Fruit fly (Drosophila melanogaster): Measurements from ENCODE around the gene heca.

The heca gene

dm6 chr3R:30338648-30339038 lies 60.9 kb downstream of the heca start:
- TF ChIP-seq CG4318 (GFP tag; optimal IDR thresholded peaks at IDR 0.05), result no peak
- no peak for TF ChIP-seq acj6 (GFP tag; optimal IDR thresholded peaks at IDR 0.05)
- TF ChIP-seq salr (GFP tag; optimal IDR thresholded peaks at IDR 0.05), result no peak
- TF ChIP-seq CG11294 (GFP tag; IDR thresholded peaks at IDR 0.05), result no peak; the same call in 1 of the 2 replicates
- no peak for TF ChIP-seq CG9139 (GFP tag; optimal IDR thresholded peaks at IDR 0.05)
- TF ChIP-seq achi (GFP tag; optimal IDR thresholded peaks at IDR 0.05), result no peak
- no peak for TF ChIP-seq CG7368 (GFP tag; optimal IDR thresholded peaks at IDR 0.05)
- no peak for TF ChIP-seq CG8319 (GFP tag; optimal IDR thresholded peaks at IDR 0.05)
- TF ChIP-seq CG6163 (GFP tag; IDR thresholded peaks at IDR 0.05), result peak; percentile 60; the same call in 2 of the 3 replicates
- no peak for TF ChIP-seq ss (GFP tag; optimal IDR thresholded peaks at IDR 0.05)
- no peak for TF ChIP-seq CG10631 (GFP tag; optimal IDR thresholded peaks at IDR 0.05)
- TF ChIP-seq cyc (GFP tag; optimal IDR thresholded peaks at IDR 0.05), result no peak
- no peak for TF ChIP-seq Eip93F (GFP tag; optimal IDR thresholded peaks at IDR 0.05)
- TF ChIP-seq CG6792 (GFP tag; optimal IDR thresholded peaks at IDR 0.05), result no peak
- TF ChIP-seq Sox102F (GFP tag; optimal IDR thresholded peaks at IDR 0.05), result no peak
- peak; percentile 1 for TF ChIP-seq dac (GFP tag; optimal IDR thresholded peaks at IDR 0.05)
- no peak for TF ChIP-seq Sox14 (GFP tag; optimal IDR thresholded peaks at IDR 0.05)
- TF ChIP-seq CG6276 (GFP tag; optimal IDR thresholded peaks at IDR 0.05), result peak; percentile 62
- no peak for TF ChIP-seq esn (GFP tag; optimal IDR thresholded peaks at IDR 0.05)
- no peak for TF ChIP-seq Met (GFP tag; optimal IDR thresholded peaks at IDR 0.05)
- TF ChIP-seq topi (GFP tag; optimal IDR thresholded peaks at IDR 0.05), result no peak
- no peak for TF ChIP-seq dsx (GFP tag; optimal IDR thresholded peaks at IDR 0.05; ENCODE audit: poor library complexity, severe bottlenecking)
- TF ChIP-seq net (GFP tag; optimal IDR thresholded peaks at IDR 0.05), result peak; percentile 1
- TF ChIP-seq svp (GFP tag), result no peak
- TF ChIP-seq CG6808 (GFP tag; optimal IDR thresholded peaks at IDR 0.05), result no peak
- TF ChIP-seq Smox (GFP tag; optimal IDR thresholded peaks at IDR 0.05), result no peak
- no peak for TF ChIP-seq CG6854 (GFP tag; optimal IDR thresholded peaks at IDR 0.05)
- TF ChIP-seq Eip78C (GFP tag), result no peak
- no peak for TF ChIP-seq fkh (GFP tag; optimal IDR thresholded peaks at IDR 0.05)
- no peak for TF ChIP-seq Eip75B (GFP tag; optimal IDR thresholded peaks at IDR 0.05)
- no peak for TF ChIP-seq CG1621 (tag; optimal IDR thresholded peaks at IDR 0.05)
- TF ChIP-seq Hr4 (GFP tag; optimal IDR thresholded peaks at IDR 0.05), result no peak
- no peak for TF ChIP-seq CG16779 (tag; optimal IDR thresholded peaks at IDR 0.05)
- TF ChIP-seq Gug (GFP tag; IDR thresholded peaks at IDR 0.05), result peak; percentile 59
- no peak for TF ChIP-seq Blimp-1 (GFP tag; optimal IDR thresholded peaks at IDR 0.05)
- no peak for TF ChIP-seq Ets96B (tag; optimal IDR thresholded peaks at IDR 0.05)
- TF ChIP-seq Ets21C (GFP tag; optimal IDR thresholded peaks at IDR 0.05), result no peak
- TF ChIP-seq fd85E (GFP tag; optimal IDR thresholded peaks at IDR 0.05), result no peak
- TF ChIP-seq CG31627 (GFP tag; optimal IDR thresholded peaks at IDR 0.05), result no peak
- no peak for TF ChIP-seq CG3919 (GFP tag; optimal IDR thresholded peaks at IDR 0.05)
- TF ChIP-seq fd59A (GFP tag; optimal IDR thresholded peaks at IDR 0.05), result no peak
- no peak for TF ChIP-seq CG34406 (GFP tag; optimal IDR thresholded peaks at IDR 0.05)
- no peak for TF ChIP-seq CG8632 (GFP tag; optimal IDR thresholded peaks at IDR 0.05)
- no peak for TF ChIP-seq Hr38 (GFP tag; optimal IDR thresholded peaks at IDR 0.05)
- TF ChIP-seq CG10669 (GFP tag; optimal IDR thresholded peaks at IDR 0.05), result no peak
- TF ChIP-seq Sox15 (GFP tag; optimal IDR thresholded peaks at IDR 0.05), result no peak
- no peak for TF ChIP-seq OdsH (GFP tag; optimal IDR thresholded peaks at IDR 0.05)
- TF ChIP-seq CG3032 (tag; optimal IDR thresholded peaks at IDR 0.05), result no peak
- TF ChIP-seq Lpt (GFP tag; optimal IDR thresholded peaks at IDR 0.05), result peak; percentile 0
- TF ChIP-seq CG15336 (GFP tag; IDR thresholded peaks at IDR 0.05), result peak; percentile 75
- TF ChIP-seq vri (GFP tag; optimal IDR thresholded peaks at IDR 0.05), result no peak
- no peak for TF ChIP-seq spab (GFP tag; optimal IDR thresholded peaks at IDR 0.05)
- TF ChIP-seq lz (GFP tag; optimal IDR thresholded peaks at IDR 0.05), result no peak

All from whole organism, prepupa.